Worm (Caenorhabditis elegans) whole organism, L4/young adult: ENCODE data around the gene Y75B8A.23.

Experiments
- W03F9.2 ChIP-seq: fragments of 150-350 bp; optimal IDR thresholded peaks from 2 replicates; lab custom pipeline; 2014; ENCODE audit warnings: missing biosample characterization, missing genetic modification characterization
- dao-5 ChIP-seq: sonication (generic microtip); optimal IDR thresholded peaks from 2 replicates; lab custom pipeline; 2016; ENCODE audit warnings: missing genotype, missing genetic modification characterization, moderate library complexity, missing compliant biosample characterization
- him-1 ChIP-seq: sonication (generic microtip); optimal IDR thresholded peaks from 2 replicates; lab custom pipeline; 2016; ENCODE audit warnings: missing genotype, missing genetic modification reagents, missing genetic modification characterization, missing compliant biosample characterization

The Y75B8A.23 gene

DNA sequence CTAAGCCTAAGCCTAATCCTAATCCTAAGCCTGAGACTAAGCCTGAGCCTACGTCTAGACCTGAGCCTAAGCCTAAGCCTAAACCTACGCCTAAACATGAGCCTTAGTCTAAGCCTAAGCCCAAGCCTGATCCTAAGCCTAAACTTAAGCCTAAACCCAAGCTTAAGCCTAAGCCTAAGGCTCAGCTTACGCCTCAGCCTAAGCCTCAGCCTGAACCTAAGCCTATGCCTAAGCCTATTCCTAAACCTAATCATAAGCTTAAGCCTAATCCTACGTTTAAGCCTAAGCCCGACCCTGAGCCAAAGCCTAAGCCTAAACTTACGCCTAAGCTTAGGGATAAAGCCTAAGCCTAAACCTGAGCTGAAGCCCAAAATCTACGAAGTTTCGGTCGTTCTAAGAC lies 20.3 kb upstream of the Y75B8A.23 start:
- no peak for TF ChIP-seq dao-5 (tag; lab: Kevin White, UChicago)
- TF ChIP-seq W03F9.2: no peak

DNA sequence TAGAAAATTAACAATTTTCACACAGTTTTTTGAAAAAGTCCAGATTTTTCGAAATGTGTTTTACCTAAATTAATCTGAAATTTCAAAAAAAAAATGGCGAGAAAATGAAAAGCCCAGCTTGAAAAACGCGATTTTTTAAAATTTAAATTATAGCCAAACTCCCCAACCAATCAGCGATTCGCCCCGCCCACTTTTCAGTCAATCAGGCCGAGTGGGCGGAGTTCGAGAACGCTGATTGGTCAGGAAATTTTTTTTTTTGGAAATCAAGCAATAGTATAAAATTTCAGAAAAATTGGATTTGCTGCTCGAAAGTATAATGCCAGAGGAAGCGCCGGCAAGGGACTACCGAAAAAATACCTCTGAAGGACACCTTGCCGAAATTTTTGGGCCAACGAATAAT lies 18.9 kb upstream of the Y75B8A.23 start:
- TF ChIP-seq W03F9.2: no peak

DNA sequence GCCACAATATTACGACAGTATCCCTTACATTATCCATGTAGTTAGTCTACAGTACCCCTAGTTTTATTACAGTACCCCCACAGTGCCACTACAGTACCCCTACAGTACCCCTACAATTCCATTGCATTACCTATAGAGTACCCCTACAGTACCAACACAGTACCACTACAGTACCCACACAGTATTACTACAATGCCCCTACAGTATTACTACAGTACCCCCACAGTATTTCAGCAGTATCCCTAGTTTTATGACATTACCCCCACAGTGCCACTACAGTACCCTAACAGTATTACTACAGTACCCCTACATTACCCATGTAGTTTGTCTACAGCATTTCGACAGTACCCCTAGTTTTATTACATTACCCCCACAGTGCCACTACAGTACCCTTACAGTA lies 17.0 kb upstream of the Y75B8A.23 start:
- TF ChIP-seq W03F9.2 (no peak), dao-5 (tag; lab: Kevin White, UChicago) (no peak), him-1 (no peak)

DNA sequence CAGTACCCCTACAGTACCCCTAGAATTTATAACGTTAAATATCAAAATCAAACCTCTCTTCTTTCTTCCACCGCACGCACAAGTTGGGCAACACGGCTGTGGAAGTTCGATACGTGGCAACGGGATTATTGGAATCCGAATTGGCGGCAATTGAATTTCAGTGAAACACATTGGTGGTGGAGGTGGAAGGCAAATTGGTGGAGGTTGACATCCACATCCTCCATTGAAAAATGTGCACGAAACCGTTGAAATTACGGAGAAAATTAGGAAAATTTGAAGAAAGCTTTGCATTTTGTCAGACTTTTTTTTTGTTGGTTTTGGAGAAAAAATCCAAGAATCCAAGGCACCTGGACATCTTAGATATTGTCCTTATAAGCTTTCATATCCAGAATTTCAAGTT lies 15.1 kb upstream of the Y75B8A.23 start:
- TF ChIP-seq him-1 (no peak), dao-5 (tag; lab: Kevin White, UChicago) (no peak), W03F9.2 (no peak)

DNA sequence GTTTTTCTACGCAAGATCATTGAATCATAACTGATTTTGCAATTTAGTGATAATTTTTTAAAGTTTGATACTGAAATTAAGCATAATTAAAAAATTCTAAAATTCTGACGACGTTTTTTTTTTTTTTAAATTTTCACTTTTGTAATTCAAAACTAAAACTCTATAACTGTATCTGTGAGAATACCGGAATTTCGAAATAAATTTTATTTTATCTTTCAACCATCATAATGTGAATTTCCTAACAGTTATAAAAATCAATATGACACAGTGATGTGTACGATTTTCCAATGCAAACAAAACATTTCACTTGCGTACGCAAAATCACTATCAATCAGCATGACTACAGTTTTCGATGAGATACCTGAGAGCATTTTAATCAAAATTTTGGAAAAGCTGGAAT lies 14.5 kb upstream of the Y75B8A.23 start, which contains the start of the genes grl-15 and fbxa-89:
Gene grl-15 (minus strand): TSS at position 101 of the 400 bp plus-strand sequence.
Gene fbxa-89 (plus strand): TSS at position 271 of the 400 bp plus-strand sequence.
- TF ChIP-seq W03F9.2: no peak
- TF ChIP-seq dao-5 (tag; lab: Kevin White, UChicago): no peak
- TF ChIP-seq him-1: no peak

DNA sequence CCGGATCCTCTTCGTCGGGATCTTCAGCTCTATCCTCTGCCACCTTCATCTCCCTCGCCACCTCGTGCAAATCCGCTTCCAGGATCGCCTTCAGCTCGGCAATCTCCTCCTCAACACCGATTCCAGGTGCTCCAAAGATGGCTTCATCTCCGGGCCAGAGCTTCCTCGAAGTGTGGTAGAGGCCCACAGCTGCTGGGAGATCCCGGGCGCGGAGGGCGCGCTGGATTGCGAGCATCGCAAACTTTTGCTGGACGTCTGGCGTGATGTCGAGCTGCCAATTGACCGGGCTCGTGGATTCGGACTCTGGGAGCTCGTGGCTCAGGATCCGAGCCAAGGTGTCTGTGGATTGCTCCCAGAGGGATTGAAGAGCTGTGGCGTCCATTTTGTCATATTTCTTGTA lies 4.9 kb upstream of the Y75B8A.23 start:
- no peak for TF ChIP-seq him-1

DNA sequence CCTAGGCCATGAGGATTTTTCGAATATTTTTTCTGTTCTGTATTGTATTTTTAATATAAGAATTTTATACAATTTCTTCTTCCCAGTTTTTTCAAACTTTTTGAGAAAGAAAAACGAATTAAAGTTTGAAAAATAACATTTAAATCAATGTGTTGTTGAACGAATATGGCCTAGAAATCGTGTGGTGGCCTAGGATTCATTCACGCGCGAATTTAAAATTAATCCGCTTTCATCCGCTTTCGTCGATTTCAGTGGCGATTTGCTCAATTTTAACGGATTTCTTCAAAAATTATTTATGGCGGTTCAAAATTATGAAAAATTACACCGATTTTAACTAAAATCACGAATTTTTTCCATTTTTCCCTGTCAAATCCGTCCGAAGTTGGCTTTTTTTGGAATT lies 3.1 kb upstream of the Y75B8A.23 start:
- TF ChIP-seq W03F9.2 (no peak), dao-5 (tag; lab: Kevin White, UChicago) (no peak), him-1 (no peak)

DNA sequence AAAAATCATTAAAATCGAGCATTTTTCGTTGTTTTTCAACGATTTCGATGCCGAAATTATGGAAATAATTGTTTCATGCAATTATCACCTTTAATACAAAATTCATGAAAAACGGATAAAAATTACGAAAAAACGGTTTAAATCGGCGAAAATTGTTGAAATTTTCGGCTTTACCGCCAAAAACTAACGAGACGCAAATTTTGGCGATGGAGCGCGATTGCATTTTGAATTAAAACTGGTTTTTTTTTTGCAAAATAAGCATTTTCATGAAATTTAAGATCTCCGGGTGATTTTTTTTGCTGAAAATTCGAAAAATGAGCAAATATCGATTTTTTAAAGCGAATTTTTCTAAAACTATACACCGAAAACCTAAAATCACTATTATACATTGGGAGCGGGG lies 718 bp downstream of the Y75B8A.23 start:
- no peak for TF ChIP-seq dao-5 (tag; lab: Kevin White, UChicago)
- TF ChIP-seq W03F9.2: no peak
- TF ChIP-seq him-1: no peak

DNA sequence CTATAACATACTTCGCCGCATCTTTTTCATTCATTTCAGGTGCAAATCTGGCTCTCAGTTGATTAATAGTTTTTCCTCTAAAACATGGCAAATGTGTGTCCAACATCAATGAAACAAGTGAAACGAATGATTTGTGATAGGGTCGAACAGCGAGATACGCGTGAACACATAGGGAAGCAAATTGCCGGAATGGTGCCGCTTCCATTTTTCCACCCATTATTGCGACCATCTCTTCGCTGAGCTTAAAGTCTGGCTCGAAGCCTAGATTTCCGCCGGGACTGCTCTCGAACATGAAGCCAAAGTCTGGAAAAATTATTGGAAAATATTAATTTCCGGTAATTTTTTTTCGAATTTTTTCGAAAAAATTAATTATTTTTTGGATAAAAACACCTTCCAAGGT lies 2.9 kb downstream of the Y75B8A.23 start:
- TF ChIP-seq him-1 (no peak), W03F9.2 (no peak), dao-5 (tag; lab: Kevin White, UChicago) (no peak)

DNA sequence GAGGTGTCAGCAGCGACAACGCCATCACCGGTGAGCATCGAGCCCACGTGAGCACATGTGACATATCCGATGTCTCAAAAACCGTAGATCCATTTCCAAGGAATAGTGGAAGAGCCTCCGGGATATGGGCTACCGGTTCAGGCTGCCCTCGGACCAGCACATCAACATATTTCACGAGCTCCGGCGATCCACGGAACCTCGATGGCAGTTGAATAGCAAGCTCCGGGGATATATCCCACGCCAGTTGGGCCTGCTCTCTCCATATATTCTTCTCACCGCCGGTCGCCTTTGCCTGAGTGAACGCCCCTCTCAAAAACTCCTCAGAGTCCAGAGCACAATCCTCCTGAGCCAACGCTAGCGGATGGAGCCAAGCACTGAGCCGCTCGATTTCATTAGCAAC lies 9.3 kb downstream of the Y75B8A.23 start:
- no peak for TF ChIP-seq W03F9.2
- TF ChIP-seq dao-5 (tag; lab: Kevin White, UChicago): no peak
- TF ChIP-seq him-1: no peak

DNA sequence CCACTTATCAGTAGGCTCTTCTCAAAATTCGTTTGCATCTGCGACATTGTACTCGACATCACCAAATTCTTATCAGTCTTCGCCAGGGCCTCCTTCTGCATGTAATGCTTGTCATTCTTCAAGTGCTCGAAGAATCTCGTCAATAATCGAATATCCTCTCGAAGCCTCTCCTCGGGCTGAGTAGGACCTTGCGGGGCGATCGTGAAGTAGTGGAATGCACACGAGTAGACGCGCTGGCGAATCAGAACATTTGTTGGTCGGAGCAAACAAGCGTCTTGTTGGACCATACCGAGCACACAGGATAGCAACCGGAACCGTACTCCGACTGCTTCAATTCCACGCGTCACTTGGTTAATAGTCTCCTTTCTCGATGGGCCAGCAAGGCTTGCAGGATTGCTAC lies 10.0 kb downstream of the Y75B8A.23 start:
- TF ChIP-seq dao-5 (tag; lab: Kevin White, UChicago) (no peak), him-1 (no peak), W03F9.2 (no peak)

DNA sequence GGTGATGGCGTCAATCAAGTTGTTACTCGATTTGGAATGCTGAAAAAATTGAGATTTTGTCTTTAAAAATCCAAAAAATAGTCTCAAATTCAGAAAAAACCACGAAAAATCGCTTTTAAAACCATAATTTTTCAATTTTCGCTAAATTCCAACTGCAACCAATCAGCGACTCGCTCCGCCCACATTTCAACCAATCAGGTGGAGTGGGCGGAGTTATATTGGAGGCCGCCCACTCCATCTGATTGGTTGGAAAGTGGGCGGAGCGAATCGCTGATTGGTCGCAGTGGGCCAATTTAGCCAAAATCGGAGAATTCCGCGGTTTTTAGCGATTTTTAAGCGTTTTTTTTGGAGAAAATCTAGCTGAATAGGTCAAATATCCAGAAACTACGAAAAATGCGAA lies 19.3 kb downstream of the Y75B8A.23 start:
- TF ChIP-seq him-1 (no peak), W03F9.2 (no peak), dao-5 (tag; lab: Kevin White, UChicago) (no peak)

DNA sequence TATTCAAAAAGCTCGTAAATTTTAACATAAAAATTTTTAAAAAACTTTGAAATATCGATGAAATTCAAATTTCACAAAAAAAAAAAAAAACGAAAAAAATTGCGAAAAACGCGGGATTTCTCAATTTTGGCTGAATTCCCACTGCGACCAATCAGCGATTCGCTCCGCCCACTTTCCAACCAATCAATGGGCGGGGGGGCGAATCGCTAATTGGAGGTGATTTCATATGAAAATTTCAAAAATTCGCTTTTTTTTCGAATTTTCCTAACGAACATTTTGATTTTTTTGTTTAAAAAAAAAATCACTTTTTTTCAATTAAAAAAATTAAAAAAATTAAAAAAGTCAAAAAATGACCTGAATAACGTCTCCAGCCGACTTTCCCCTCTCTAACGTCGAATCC lies 19.9 kb downstream of the Y75B8A.23 start:
- TF ChIP-seq dao-5 (tag; lab: Kevin White, UChicago) (no peak), him-1 (no peak), W03F9.2 (no peak)

DNA sequence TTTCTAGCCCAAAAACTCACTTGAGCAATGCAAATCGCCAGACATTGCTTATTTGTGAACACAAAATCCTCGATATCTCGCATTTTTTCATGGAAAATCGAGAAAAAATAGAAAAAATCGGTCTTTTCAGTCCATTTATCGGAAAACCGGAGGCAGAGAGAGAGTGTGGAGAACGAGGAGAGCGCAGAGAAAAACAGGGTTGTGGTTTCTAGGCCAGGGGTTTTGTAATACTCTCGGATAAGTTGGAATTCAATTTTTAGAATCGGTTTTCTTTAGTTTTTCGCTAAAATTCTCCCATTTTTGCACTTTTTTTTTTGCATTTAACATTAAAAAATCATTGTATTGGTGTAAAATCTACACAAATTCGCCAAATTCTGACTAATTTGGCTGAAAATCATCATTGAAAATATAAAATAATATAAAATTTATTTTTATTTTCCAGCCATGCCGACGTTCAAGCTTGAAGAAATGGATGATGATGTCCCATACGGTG lies 23.2 kb downstream of the Y75B8A.23 start, which contains the start of the genes Y75B8A.24 and Y75B8A.25:
Gene Y75B8A.24 (minus strand): TSS at position 155 of the 493 bp plus-strand sequence.
Gene Y75B8A.25 (plus strand): TSS at position 443 of the 493 bp plus-strand sequence.
- TF ChIP-seq W03F9.2: peak; percentile 66
- TF ChIP-seq him-1: no peak

DNA sequence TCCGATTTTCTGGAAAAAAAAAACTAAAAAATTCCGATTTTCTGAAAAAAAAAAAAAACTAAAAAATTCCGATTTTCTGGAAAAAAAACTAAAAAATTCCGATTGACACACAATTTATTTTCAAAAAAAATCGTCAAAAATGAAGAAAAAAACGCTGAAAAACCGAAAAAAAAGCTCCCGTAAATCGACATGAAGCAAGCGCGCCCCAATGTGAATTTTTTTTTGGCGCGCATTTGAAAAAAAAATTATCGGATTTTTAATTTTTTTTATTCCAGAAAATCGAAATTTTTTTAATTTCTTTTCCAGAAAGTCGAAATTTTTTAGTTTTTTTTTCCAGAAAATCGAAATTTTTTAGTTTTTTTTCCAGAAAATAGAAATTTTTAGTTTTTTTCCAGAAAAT lies 28.3 kb downstream of the Y75B8A.23 start:
- no peak for TF ChIP-seq dao-5 (tag; lab: Kevin White, UChicago)
- no peak for TF ChIP-seq him-1
- no peak for TF ChIP-seq W03F9.2

DNA sequence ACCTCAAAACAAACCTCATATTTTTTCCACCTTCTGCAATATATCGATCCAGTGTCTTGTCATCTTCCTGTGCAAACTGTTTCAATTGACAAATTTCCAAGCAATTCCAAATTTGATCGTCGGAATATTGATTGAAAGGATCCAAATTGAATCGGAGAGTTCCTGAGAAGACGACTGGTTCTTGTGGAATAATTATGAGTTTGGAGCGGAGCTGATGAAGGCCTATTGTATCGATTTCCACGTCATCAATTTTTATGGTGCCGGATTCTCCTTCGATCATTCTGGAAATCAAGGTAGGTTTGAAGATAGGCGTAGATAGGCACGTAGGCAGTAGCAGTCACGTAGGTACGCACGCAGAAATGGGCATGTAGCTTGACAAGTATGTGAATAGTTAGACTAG lies 33.7 kb downstream of the Y75B8A.23 start:
- TF ChIP-seq dao-5 (tag; lab: Kevin White, UChicago) (no peak), him-1 (no peak), W03F9.2 (no peak)

DNA sequence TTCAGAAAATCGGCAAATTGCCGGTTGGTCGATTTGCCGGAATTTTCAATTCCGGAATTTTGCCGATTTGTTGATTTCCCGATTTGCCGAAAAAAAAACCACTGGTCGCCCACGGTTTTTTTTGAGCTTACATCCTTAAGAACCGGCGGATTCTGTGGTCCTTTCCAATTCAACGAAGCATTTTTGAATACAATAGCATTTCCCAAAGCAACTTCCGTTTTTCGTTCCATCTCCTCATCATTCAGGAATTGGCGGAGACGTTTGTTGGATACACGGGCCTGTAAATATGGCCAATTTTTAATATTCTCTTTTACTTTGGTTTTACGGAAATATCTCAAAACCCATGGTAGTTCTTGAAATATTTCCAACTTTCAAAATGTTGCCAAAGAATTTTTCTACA lies 42.0 kb downstream of the Y75B8A.23 start:
- no peak for TF ChIP-seq dao-5 (tag; lab: Kevin White, UChicago)
- no peak for TF ChIP-seq W03F9.2
- no peak for TF ChIP-seq him-1
